Comparison of ENCODE assay signal across 5 fruit fly cellular contexts in the genomic region with DNA sequence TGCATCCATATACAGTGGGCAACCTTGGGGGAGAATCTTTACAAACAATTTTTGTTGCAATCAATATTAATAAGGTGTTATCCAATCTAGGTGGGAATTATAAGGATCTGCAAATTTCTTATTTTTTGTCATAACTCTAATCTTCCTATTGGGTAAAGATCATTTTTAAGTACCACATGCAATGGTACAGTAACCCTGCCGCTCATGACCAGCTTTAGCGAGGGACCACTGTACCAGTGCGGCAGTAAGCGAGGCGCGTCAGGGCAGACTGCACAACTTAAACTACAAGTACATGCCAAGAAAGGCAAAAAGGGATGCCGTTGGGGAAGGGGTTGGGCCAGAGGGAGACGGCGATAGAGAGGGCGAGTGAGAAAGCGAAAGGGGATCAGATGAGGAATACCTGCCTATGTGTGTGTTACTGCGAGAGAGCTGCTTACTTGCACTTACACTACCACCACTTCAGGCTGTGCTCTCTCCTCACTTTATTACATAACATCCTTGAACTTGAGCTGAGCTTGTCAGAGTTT.
TF ChIP-seq lines count a peak whose summit lies in the region.

No protein-coding gene starts in this region.

TF ChIP-seq in whole organism, adult, 20 proteins besides CTCF, POLR2A, EP300 and RAD21 (continued from another document):
- peak; percentile 95 for TF ChIP-seq Crg-1 (GFP tag; optimal IDR thresholded peaks at IDR 0.05; lab: Kevin White, UChicago)
- peak; percentile 99 for TF ChIP-seq CG12768 (GFP tag; optimal IDR thresholded peaks at IDR 0.05; lab: Kevin White, UChicago)
- peak; percentile 98 for TF ChIP-seq Hr96 (GFP tag; optimal IDR thresholded peaks at IDR 0.05; lab: Kevin White, UChicago)
- peak; percentile 97 for TF ChIP-seq CG7101 (tag; optimal IDR thresholded peaks at IDR 0.05; lab: Kevin White, UChicago)
TF ChIP-seq in whole organism, adult: peak in this region for 19.

TF ChIP-seq in whole organism, embryonic, 481 proteins besides CTCF, POLR2A, EP300 and RAD21 (continued from another document and continues in another):
- TF ChIP-seq lmd (GFP tag; IDR thresholded peaks at IDR 0.05; lab: Robert Waterston, UW), result peak; percentile 10; the same call in 1 of the 2 replicates
- TF ChIP-seq CG11560 (tag; IDR thresholded peaks at IDR 0.05; lab: Robert Waterston, UW), result no peak
- no peak for TF ChIP-seq kay (GFP tag; optimal IDR thresholded peaks at IDR 0.05; lab: Kevin White, UChicago)
- TF ChIP-seq CG17328 (GFP tag; IDR thresholded peaks at IDR 0.05; lab: Robert Waterston, UW), result no peak
- no peak for TF ChIP-seq CG17612 (GFP tag; IDR thresholded peaks at IDR 0.05; lab: Robert Waterston, UW)
- TF ChIP-seq CG10979 (tag; optimal IDR thresholded peaks at IDR 0.05; lab: Kevin White, UChicago), result peak; percentile 25
- TF ChIP-seq zfh1 (GFP tag; IDR thresholded peaks at IDR 0.05; lab: Robert Waterston, UW), result no peak
- no peak for TF ChIP-seq zf30C (GFP tag; optimal IDR thresholded peaks at IDR 0.05; lab: Kevin White, UChicago)
- no peak for TF ChIP-seq YL-1 (GFP tag; optimal IDR thresholded peaks at IDR 0.05; lab: Kevin White, UChicago)
- no peak for TF ChIP-seq CG32767 (GFP tag; IDR thresholded peaks at IDR 0.05; lab: Robert Waterston, UW)
- no peak for TF ChIP-seq zen2 (GFP tag; IDR thresholded peaks at IDR 0.05; lab: Robert Waterston, UW; ENCODE audit: partially characterized antibody)
- no peak for TF ChIP-seq BtbVII (GFP tag; optimal IDR thresholded peaks at IDR 0.05; lab: Kevin White, UChicago)
- no peak for TF ChIP-seq Ssrp (tag; optimal IDR thresholded peaks at IDR 0.05; lab: Kevin White, UChicago)
- no peak for TF ChIP-seq chinmo (GFP tag; IDR thresholded peaks at IDR 0.05; lab: Robert Waterston, UW; ENCODE audit: partially characterized antibody)
- TF ChIP-seq bsh (GFP tag; optimal IDR thresholded peaks at IDR 0.05; lab: Kevin White, UChicago), result peak; percentile 21 to 83
- TF ChIP-seq Mes4 (GFP tag; optimal IDR thresholded peaks at IDR 0.05; lab: Kevin White, UChicago), result no peak
- no peak for TF ChIP-seq CG11723 (GFP tag; optimal IDR thresholded peaks at IDR 0.05; lab: Kevin White, UChicago)
- no peak for TF ChIP-seq onecut (GFP tag; IDR thresholded peaks at IDR 0.05; lab: Robert Waterston, UW)
- TF ChIP-seq CG30403 (GFP tag; optimal IDR thresholded peaks at IDR 0.05; lab: Kevin White, UChicago), result no peak
- TF ChIP-seq Fer3 (tag; optimal IDR thresholded peaks at IDR 0.05; lab: Kevin White, UChicago), result no peak
- TF ChIP-seq CG33557 (GFP tag; optimal IDR thresholded peaks at IDR 0.05; lab: Kevin White, UChicago), result no peak
- no peak for TF ChIP-seq p53 (GFP tag; optimal IDR thresholded peaks at IDR 0.05; lab: Kevin White, UChicago)
- TF ChIP-seq Poxn (GFP tag; IDR thresholded peaks at IDR 0.05; lab: Robert Waterston, UW), result no peak
- TF ChIP-seq jing (GFP tag; optimal IDR thresholded peaks at IDR 0.05; lab: Kevin White, UChicago), result no peak
- TF ChIP-seq E2f1 (GFP tag; IDR thresholded peaks at IDR 0.05; lab: Robert Waterston, UW), result no peak
- no peak for TF ChIP-seq CG17186 (GFP tag; optimal IDR thresholded peaks at IDR 0.05; lab: Kevin White, UChicago)
- no peak for TF ChIP-seq dimm (GFP tag; IDR thresholded peaks at IDR 0.05; lab: Robert Waterston, UW)
- no peak for TF ChIP-seq CG7963 (GFP tag; IDR thresholded peaks at IDR 0.05; lab: Robert Waterston, UW; ENCODE audit: partially characterized antibody)
- TF ChIP-seq Sox102F (GFP tag; optimal IDR thresholded peaks at IDR 0.05; lab: Kevin White, UChicago), result peak; percentile 15
- TF ChIP-seq CG13123 (GFP tag; optimal IDR thresholded peaks at IDR 0.05; lab: Kevin White, UChicago), result no peak
- TF ChIP-seq bbx (GFP tag; IDR thresholded peaks at IDR 0.05; lab: Robert Waterston, UW; ENCODE audit: partially characterized antibody), result no peak

TF ChIP-seq in whole organism, prepupa, 60 proteins besides CTCF, POLR2A, EP300 and RAD21 (continued from another document and continues in another):
- peak; percentile 90 for TF ChIP-seq dsx (GFP tag; optimal IDR thresholded peaks at IDR 0.05; lab: Kevin White, UChicago; ENCODE audit: poor library complexity, severe bottlenecking)
- TF ChIP-seq Eip93F (GFP tag; optimal IDR thresholded peaks at IDR 0.05; lab: Kevin White, UChicago), result no peak
- TF ChIP-seq fd85E (GFP tag; optimal IDR thresholded peaks at IDR 0.05; lab: Kevin White, UChicago), result peak; percentile 39
- TF ChIP-seq CG6854 (GFP tag; optimal IDR thresholded peaks at IDR 0.05; lab: Kevin White, UChicago), result no peak
- TF ChIP-seq CG34406 (GFP tag; optimal IDR thresholded peaks at IDR 0.05; lab: Kevin White, UChicago), result peak; percentile 77
- TF ChIP-seq CG32006 (GFP tag; optimal IDR thresholded peaks at IDR 0.05; lab: Kevin White, UChicago), result peak; percentile 66
- TF ChIP-seq CG6276 (GFP tag; optimal IDR thresholded peaks at IDR 0.05; lab: Kevin White, UChicago), result peak; percentile 25
- TF ChIP-seq CG9139 (GFP tag; optimal IDR thresholded peaks at IDR 0.05; lab: Kevin White, UChicago), result peak; percentile 72
- peak; percentile 65 for TF ChIP-seq Gug (GFP tag; IDR thresholded peaks at IDR 0.05; lab: Robert Waterston, UW)
- TF ChIP-seq fkh (GFP tag; optimal IDR thresholded peaks at IDR 0.05; lab: Kevin White, UChicago), result no peak
- TF ChIP-seq Lpt (GFP tag; optimal IDR thresholded peaks at IDR 0.05; lab: Kevin White, UChicago), result peak; percentile 46
- TF ChIP-seq OdsH (GFP tag; optimal IDR thresholded peaks at IDR 0.05; lab: Kevin White, UChicago), result peak; percentile 84
- peak; percentile 81 for TF ChIP-seq Sox15 (GFP tag; optimal IDR thresholded peaks at IDR 0.05; lab: Kevin White, UChicago)
- TF ChIP-seq ss (GFP tag; optimal IDR thresholded peaks at IDR 0.05; lab: Kevin White, UChicago), result peak; percentile 87 to 89
- peak; percentile 63 for TF ChIP-seq Sox102F (GFP tag; optimal IDR thresholded peaks at IDR 0.05; lab: Kevin White, UChicago)
- TF ChIP-seq CG6163 (GFP tag; IDR thresholded peaks at IDR 0.05; lab: Robert Waterston, UW), result peak; percentile 84
- TF ChIP-seq Sox14 (GFP tag; optimal IDR thresholded peaks at IDR 0.05; lab: Kevin White, UChicago), result peak; percentile 89
- TF ChIP-seq Smox (GFP tag; optimal IDR thresholded peaks at IDR 0.05; lab: Kevin White, UChicago), result peak; percentile 71
- TF ChIP-seq pdm3 (GFP tag; optimal IDR thresholded peaks at IDR 0.05; lab: Kevin White, UChicago), result peak; percentile 87
- peak; percentile 91 for TF ChIP-seq CG6808 (GFP tag; optimal IDR thresholded peaks at IDR 0.05; lab: Kevin White, UChicago)
- peak; percentile 85 for TF ChIP-seq cyc (GFP tag; optimal IDR thresholded peaks at IDR 0.05; lab: Kevin White, UChicago)
- peak; percentile 73 for TF ChIP-seq CG11902 (GFP tag; optimal IDR thresholded peaks at IDR 0.05; lab: Kevin White, UChicago)
- peak; percentile 67 for TF ChIP-seq CG11762 (GFP tag; optimal IDR thresholded peaks at IDR 0.05; lab: Kevin White, UChicago; ENCODE audit: insufficient read depth)
- TF ChIP-seq CG4318 (GFP tag; optimal IDR thresholded peaks at IDR 0.05; lab: Kevin White, UChicago), result peak; percentile 37
- no peak for TF ChIP-seq dac (GFP tag; optimal IDR thresholded peaks at IDR 0.05; lab: Kevin White, UChicago)
- peak; percentile 86 for TF ChIP-seq esn (GFP tag; optimal IDR thresholded peaks at IDR 0.05; lab: Kevin White, UChicago)
- peak; percentile 83 for TF ChIP-seq CG6792 (GFP tag; optimal IDR thresholded peaks at IDR 0.05; lab: Kevin White, UChicago)
- TF ChIP-seq CG8119 (GFP tag; IDR thresholded peaks at IDR 0.05; lab: Robert Waterston, UW), result peak; percentile 69
- peak; percentile 73 for TF ChIP-seq Hr4 (GFP tag; optimal IDR thresholded peaks at IDR 0.05; lab: Kevin White, UChicago)
- peak; percentile 93 for TF ChIP-seq fd59A (GFP tag; optimal IDR thresholded peaks at IDR 0.05; lab: Kevin White, UChicago)
- TF ChIP-seq acj6 (GFP tag; optimal IDR thresholded peaks at IDR 0.05; lab: Kevin White, UChicago), result peak; percentile 87

TF ChIP-seq in whole organism, pupa, 21 proteins besides CTCF, POLR2A, EP300 and RAD21 (continued from another document):
- TF ChIP-seq Pif1B (GFP tag; optimal IDR thresholded peaks at IDR 0.05; lab: Kevin White, UChicago) (peak; percentile 73), CG14655 (GFP tag; optimal IDR thresholded peaks at IDR 0.05; lab: Kevin White, UChicago) (peak; percentile 66)

TF ChIP-seq in whole organism, wandering third instar larva, 38 proteins besides CTCF, POLR2A, EP300 and RAD21 (continued from another document):
- TF ChIP-seq HLH106 (tag; optimal IDR thresholded peaks at IDR 0.05; lab: Kevin White, UChicago), result peak; percentile 91
- TF ChIP-seq Sp1 (GFP tag; optimal IDR thresholded peaks at IDR 0.05; lab: Kevin White, UChicago), result peak; percentile 90
- no peak for TF ChIP-seq Myc (optimal IDR thresholded peaks at IDR 0.05; lab: Kevin White, UChicago)
- peak; percentile 97 for TF ChIP-seq woc (GFP tag; optimal IDR thresholded peaks at IDR 0.05; lab: Kevin White, UChicago)
- TF ChIP-seq tai (GFP tag; optimal IDR thresholded peaks at IDR 0.05; lab: Kevin White, UChicago), result peak; percentile 73
- no peak for TF ChIP-seq Dfd (GFP tag; optimal IDR thresholded peaks at IDR 0.05; lab: Kevin White, UChicago)
- peak; percentile 99 for TF ChIP-seq fru (GFP tag; optimal IDR thresholded peaks at IDR 0.05; lab: Kevin White, UChicago)
- TF ChIP-seq dsf (GFP tag; optimal IDR thresholded peaks at IDR 0.05; lab: Kevin White, UChicago; ENCODE audit: borderline replicate concordance), result no peak
- TF ChIP-seq Abd-B (GFP tag; optimal IDR thresholded peaks at IDR 0.05; lab: Kevin White, UChicago), result no peak
- peak; percentile 74 for TF ChIP-seq CG32264 (GFP tag; optimal IDR thresholded peaks at IDR 0.05; lab: Kevin White, UChicago)
- TF ChIP-seq Hr78 (GFP tag; optimal IDR thresholded peaks at IDR 0.05; lab: Kevin White, UChicago), result no peak
- peak; percentile 94 for TF ChIP-seq ey (GFP tag; optimal IDR thresholded peaks at IDR 0.05; lab: Kevin White, UChicago)
- no peak for TF ChIP-seq lola (GFP tag; optimal IDR thresholded peaks at IDR 0.05; lab: Kevin White, UChicago)
- TF ChIP-seq Rel (GFP tag; optimal IDR thresholded peaks at IDR 0.05; lab: Kevin White, UChicago), result no peak
- peak; percentile 50 for TF ChIP-seq Rel (tag; optimal IDR thresholded peaks at IDR 0.05; lab: Kevin White, UChicago)
- TF ChIP-seq br (GFP tag; optimal IDR thresholded peaks at IDR 0.05; lab: Kevin White, UChicago), result peak; percentile 93
- peak; percentile 78 for TF ChIP-seq CG9705 (GFP tag; optimal IDR thresholded peaks at IDR 0.05; lab: Kevin White, UChicago)
- peak; percentile 56 for TF ChIP-seq Dif (GFP tag; optimal IDR thresholded peaks at IDR 0.05; lab: Kevin White, UChicago; ENCODE audit: partially characterized antibody)
